Fruit fly (Drosophila melanogaster) whole organism, adult: ENCODE measurements around the gene dx.

Source experiments
- CG11617 ChIP-seq: fragments of 200-800 bp; sonication (Bioruptor generic); optimal IDR thresholded peaks from 2 replicates; lab custom pipeline; 2017; ENCODE audit warnings: mild to moderate bottlenecking, missing biosample characterization, missing genetic modification reagents, missing genetic modification characterization
- CG12768 ChIP-seq: fragments of 200-800 bp; sonication (Bioruptor generic); optimal IDR thresholded peaks from 2 replicates; lab custom pipeline; 2017; ENCODE audit warnings: missing biosample characterization, missing genetic modification characterization, mild to moderate bottlenecking, moderate library complexity, missing genetic modification reagents
- CG14711 ChIP-seq: fragments of 200-800 bp; sonication (Bioruptor generic); optimal IDR thresholded peaks from 2 replicates; lab custom pipeline; 2018; ENCODE audit warnings: missing biosample characterization, mild to moderate bottlenecking, missing genetic modification characterization, moderate library complexity
- CG1620 ChIP-seq: fragments of 200-800 bp; sonication (Bioruptor generic); optimal IDR thresholded peaks from 2 replicates; lab custom pipeline; 2016; ENCODE audit warnings: missing biosample characterization, missing genetic modification characterization
- CG33017 ChIP-seq: fragments of 200-800 bp; sonication (Bioruptor generic); optimal IDR thresholded peaks from 2 replicates; lab custom pipeline; 2018; ENCODE audit warnings: missing biosample characterization, mild to moderate bottlenecking, missing genetic modification characterization, moderate library complexity
- CG5204 ChIP-seq: fragments of 200-800 bp; sonication (Bioruptor generic); optimal IDR thresholded peaks from 2 replicates; lab custom pipeline; 2016; ENCODE audit warnings: missing biosample characterization, missing genetic modification characterization
- CG7045 ChIP-seq: fragments of 200-800 bp; sonication (Bioruptor generic); optimal IDR thresholded peaks from 2 replicates; lab custom pipeline; 2017; ENCODE audit warnings: missing biosample characterization, mild to moderate bottlenecking, missing genetic modification characterization
- CG7101 ChIP-seq: fragments of 200-800 bp; sonication (Bioruptor generic); optimal IDR thresholded peaks from 2 replicates; lab custom pipeline; 2018; ENCODE audit warnings: missing biosample characterization, mild to moderate bottlenecking, missing genetic modification characterization, moderate library complexity
- Clk ChIP-seq: fragments of 200-800 bp; sonication (Bioruptor generic); optimal IDR thresholded peaks from 2 replicates; lab custom pipeline; 2017; ENCODE audit warnings: missing biosample characterization, missing genetic modification characterization
- Crg-1 ChIP-seq: fragments of 200-800 bp; sonication (Bioruptor generic); optimal IDR thresholded peaks from 2 replicates; lab custom pipeline; 2016; ENCODE audit warnings: missing biosample characterization, missing genetic modification characterization
- Hr96 ChIP-seq: fragments of 200-800 bp; sonication (Bioruptor generic); optimal IDR thresholded peaks from 2 replicates; lab custom pipeline; 2016; ENCODE audit warnings: missing biosample characterization, missing genetic modification characterization
- Mnt ChIP-seq: fragments of 200-800 bp; sonication (Bioruptor generic); optimal IDR thresholded peaks from 2 replicates; lab custom pipeline; 2016; ENCODE audit warnings: missing biosample characterization, mild to moderate bottlenecking, missing genetic modification characterization
- bab1 ChIP-seq: fragments of 200-800 bp; sonication (Bioruptor generic); optimal IDR thresholded peaks from 3 replicates; lab custom pipeline; 2019; ENCODE audit warnings: missing biosample characterization, mild to moderate bottlenecking, missing genetic modification characterization, moderate library complexity
- cic ChIP-seq: fragments of 200-800 bp; sonication (Bioruptor generic); optimal IDR thresholded peaks from 2 replicates; lab custom pipeline; 2017; ENCODE audit warnings: missing biosample characterization, mild to moderate bottlenecking, missing genetic modification characterization, moderate library complexity
- cnc ChIP-seq, 2 experiments: fragments of >200 bp; optimal IDR thresholded peaks; 2 replicates each; lab custom pipeline; 2017
- kay ChIP-seq: fragments of 200-800 bp; sonication (Bioruptor generic); peaks from one replicate; lab custom pipeline; 2016; ENCODE audit warnings: missing biosample characterization, missing genetic modification characterization, borderline replicate concordance
- ovo ChIP-seq: fragments of 200-800 bp; sonication (Bioruptor generic); optimal IDR thresholded peaks from 2 replicates; lab custom pipeline; 2016; ENCODE audit warnings: missing biosample characterization, missing genetic modification characterization
- pad ChIP-seq: fragments of 200-800 bp; sonication (Bioruptor generic); optimal IDR thresholded peaks from 3 replicates; lab custom pipeline; 2017; ENCODE audit warnings: missing biosample characterization, missing genetic modification characterization, mild to moderate bottlenecking, moderate library complexity, missing genetic modification reagents
- tj ChIP-seq: fragments of 200-800 bp; sonication (Bioruptor generic); optimal IDR thresholded peaks from 3 replicates; lab custom pipeline; 2017; ENCODE audit warnings: missing biosample characterization, mild to moderate bottlenecking, missing genetic modification characterization, moderate library complexity
- toe ChIP-seq: fragments of 200-800 bp; sonication (Bioruptor generic); optimal IDR thresholded peaks from 2 replicates; lab custom pipeline; 2016; ENCODE audit warnings: missing biosample characterization, missing genetic modification characterization

dx gene

dm6 chrX:6549428-6550117 is 15.8 kb downstream of the dx start:
- peak; percentile 60 for TF ChIP-seq tj (GFP tag; lab: Kevin White, UChicago)
- TF ChIP-seq ovo (GFP tag; lab: Kevin White, UChicago): peak; percentile 31
- peak; percentile 64 for TF ChIP-seq Mnt (GFP tag; lab: Kevin White, UChicago)
- TF ChIP-seq Clk (GFP tag; lab: Kevin White, UChicago): peak; percentile 66
- TF ChIP-seq Crg-1 (GFP tag; lab: Kevin White, UChicago): peak; percentile 42
- TF ChIP-seq CG11617: peak; percentile 67
- TF ChIP-seq bab1: peak; percentile 86
- peak; percentile 89 for TF ChIP-seq Hr96 (GFP tag; lab: Kevin White, UChicago)
- peak; percentile 90 for TF ChIP-seq CG1620 (GFP tag; lab: Kevin White, UChicago)
- peak; percentile 88 for TF ChIP-seq CG14711 (tag; lab: Kevin White, UChicago)
- TF ChIP-seq CG7045: peak; percentile 87
- no peak for TF ChIP-seq kay
- peak; percentile 88 for TF ChIP-seq CG12768
- TF ChIP-seq CG33017 (tag; lab: Kevin White, UChicago): peak; percentile 83
- peak; percentile 33 for TF ChIP-seq cic (GFP tag; lab: Kevin White, UChicago)
- peak; percentile 87 for TF ChIP-seq CG7101 (tag; lab: Kevin White, UChicago)
- TF ChIP-seq cnc (optimal IDR thresholded peaks at IDR 0.05; lab: Kevin White, UChicago): no peak
- TF ChIP-seq pad (GFP tag; lab: Kevin White, UChicago): peak; percentile 78
- peak; percentile 81 for TF ChIP-seq toe (GFP tag; lab: Kevin White, UChicago)
- TF ChIP-seq CG5204 (GFP tag; lab: Kevin White, UChicago): peak; percentile 82

- TF ChIP-seq CG12768 (no peak), CG11617 (no peak), CG1620 (GFP tag; lab: Kevin White, UChicago) (no peak), Mnt (GFP tag; lab: Kevin White, UChicago) (no peak), CG5204 (GFP tag; lab: Kevin White, UChicago) (no peak), bab1 (no peak), ovo (GFP tag; lab: Kevin White, UChicago) (no peak), pad (GFP tag; lab: Kevin White, UChicago) (no peak), tj (GFP tag; lab: Kevin White, UChicago) (no peak), CG33017 (tag; lab: Kevin White, UChicago) (no peak), CG7101 (tag; lab: Kevin White, UChicago) (no peak), cnc (optimal IDR thresholded peaks at IDR 0.05; lab: Kevin White, UChicago) (no peak), kay (no peak)
These were observed 16.3 kb downstream of the dx start for dm6 chrX:6550118-6550502.

DNA sequence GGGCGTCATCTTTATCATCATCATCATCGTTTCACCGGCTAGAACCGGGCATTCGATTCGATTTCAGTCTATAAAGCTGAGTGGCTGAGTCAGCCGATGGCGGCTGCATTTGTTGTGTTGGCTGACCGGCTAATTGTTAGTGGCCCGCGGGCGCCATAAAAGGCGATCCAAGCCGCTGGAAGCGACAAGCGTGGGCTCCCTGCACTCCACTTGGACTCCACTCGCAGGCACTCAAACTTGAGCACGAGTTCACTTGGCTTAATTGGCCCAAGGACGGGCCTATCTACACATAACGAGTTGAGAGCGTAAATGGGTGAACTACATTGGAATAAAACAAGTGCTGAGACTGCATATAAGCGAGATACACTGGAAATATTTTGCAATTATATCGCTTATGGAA is 17.7 kb downstream of the dx start:
- no peak for TF ChIP-seq CG11617
- TF ChIP-seq cic (GFP tag; lab: Kevin White, UChicago): no peak
- TF ChIP-seq CG1620 (GFP tag; lab: Kevin White, UChicago): no peak
- no peak for TF ChIP-seq ovo (GFP tag; lab: Kevin White, UChicago)
- TF ChIP-seq pad (GFP tag; lab: Kevin White, UChicago): no peak
- no peak for TF ChIP-seq CG33017 (tag; lab: Kevin White, UChicago)
- no peak for TF ChIP-seq CG5204 (GFP tag; lab: Kevin White, UChicago)
- TF ChIP-seq CG12768: no peak
- TF ChIP-seq CG7045: no peak
- TF ChIP-seq Mnt (GFP tag; lab: Kevin White, UChicago): no peak
- no peak for TF ChIP-seq CG14711 (tag; lab: Kevin White, UChicago)
- no peak for TF ChIP-seq Hr96 (GFP tag; lab: Kevin White, UChicago)
- no peak for TF ChIP-seq Clk (GFP tag; lab: Kevin White, UChicago)
- no peak for TF ChIP-seq bab1
- TF ChIP-seq tj (GFP tag; lab: Kevin White, UChicago): no peak
- TF ChIP-seq kay: no peak
- no peak for TF ChIP-seq CG7101 (tag; lab: Kevin White, UChicago)
- no peak for TF ChIP-seq toe (GFP tag; lab: Kevin White, UChicago)
- no peak for TF ChIP-seq Crg-1 (GFP tag; lab: Kevin White, UChicago)

- TF ChIP-seq Crg-1 (GFP tag; lab: Kevin White, UChicago) (no peak), CG12768 (no peak), cic (GFP tag; lab: Kevin White, UChicago) (no peak), CG7101 (tag; lab: Kevin White, UChicago) (peak; percentile 48), Mnt (GFP tag; lab: Kevin White, UChicago) (no peak), CG14711 (tag; lab: Kevin White, UChicago) (peak; percentile 53), Hr96 (GFP tag; lab: Kevin White, UChicago) (peak; percentile 22), pad (GFP tag; lab: Kevin White, UChicago) (peak; percentile 63), CG1620 (GFP tag; lab: Kevin White, UChicago) (no peak), ovo (GFP tag; lab: Kevin White, UChicago) (no peak), Clk (GFP tag; lab: Kevin White, UChicago) (no peak), CG11617 (peak; percentile 25), tj (GFP tag; lab: Kevin White, UChicago) (peak; percentile 22), cnc (optimal IDR thresholded peaks at IDR 0.05; lab: Kevin White, UChicago) (no peak), CG7045 (peak; percentile 45), CG33017 (tag; lab: Kevin White, UChicago) (peak; percentile 42), bab1 (no peak), toe (GFP tag; lab: Kevin White, UChicago) (peak; percentile 21), kay (no peak), CG5204 (GFP tag; lab: Kevin White, UChicago) (peak; percentile 7)
These were observed 37.6 kb downstream of the dx start for dm6 chrX:6571234-6571915.

- no peak for TF ChIP-seq cic (GFP tag; lab: Kevin White, UChicago)
- no peak for TF ChIP-seq CG12768
- TF ChIP-seq CG14711 (tag; lab: Kevin White, UChicago): no peak
- no peak for TF ChIP-seq toe (GFP tag; lab: Kevin White, UChicago)
- TF ChIP-seq CG7045: no peak
- TF ChIP-seq Mnt (GFP tag; lab: Kevin White, UChicago): no peak
- TF ChIP-seq CG33017 (tag; lab: Kevin White, UChicago): no peak
- TF ChIP-seq kay: no peak
- TF ChIP-seq Crg-1 (GFP tag; lab: Kevin White, UChicago): no peak
- TF ChIP-seq CG5204 (GFP tag; lab: Kevin White, UChicago): no peak
- TF ChIP-seq cnc (optimal IDR thresholded peaks at IDR 0.05; lab: Kevin White, UChicago): no peak
- no peak for TF ChIP-seq pad (GFP tag; lab: Kevin White, UChicago)
- no peak for TF ChIP-seq tj (GFP tag; lab: Kevin White, UChicago)
- no peak for TF ChIP-seq CG11617
- no peak for TF ChIP-seq Hr96 (GFP tag; lab: Kevin White, UChicago)
- TF ChIP-seq Clk (GFP tag; lab: Kevin White, UChicago): no peak
- TF ChIP-seq bab1: no peak
- TF ChIP-seq ovo (GFP tag; lab: Kevin White, UChicago): no peak
These were observed 40.0 kb downstream of the dx start for dm6 chrX:6573799-6574198.
